Worm (Caenorhabditis elegans) whole organism, midembryonic: ENCODE measurements around the gene C08F8.3.

ENCODE experiments used
- T22C8.4 ChIP-seq: fragments of 200-800 bp; sonication (Bioruptor generic); IDR thresholded peaks from 2 replicates; pipeline ENCODE4 v1.3.6; 2022; ENCODE audit warnings: missing genetic modification characterization, missing compliant biosample characterization
- cog-1 ChIP-seq: sonication (generic microtip); optimal IDR thresholded peaks from 2 replicates; lab custom pipeline; 2016; ENCODE audit warnings: missing genetic modification characterization, missing compliant biosample characterization
- flt-1 ChIP-seq: fragments of 200-800 bp; sonication (Bioruptor generic); IDR thresholded peaks from 2 replicates; pipeline ENCODE4 v1.3.6; 2022; ENCODE audit warnings: missing genetic modification characterization, missing compliant biosample characterization
- klf-2 ChIP-seq: fragments of 200-800 bp; sonication (Bioruptor generic); conservative IDR thresholded peaks from 2 replicates; pipeline ENCODE4 v1.3.6; 2022; ENCODE audit warnings: missing genetic modification reagents, missing genetic modification characterization, missing compliant biosample characterization
- ref-1 ChIP-seq: fragments of 200-800 bp; sonication (Bioruptor generic); conservative IDR thresholded peaks from 2 replicates; pipeline ENCODE4 v1.3.6; 2022; ENCODE audit warnings: missing genetic modification reagents, missing genetic modification characterization, missing compliant biosample characterization
- ztf-23 ChIP-seq: fragments of 200-800 bp; sonication (Bioruptor generic); IDR thresholded peaks from 2 replicates; pipeline ENCODE4 v1.3.6; 2022; ENCODE audit warnings: missing genetic modification reagents, missing genetic modification characterization, missing compliant biosample characterization
- ztf-29 ChIP-seq: fragments of 200-800 bp; sonication (Bioruptor generic); IDR thresholded peaks from 2 replicates; pipeline ENCODE4 v1.3.6; 2022; ENCODE audit warnings: missing genetic modification reagents, missing genetic modification characterization, missing compliant biosample characterization

- TF ChIP-seq flt-1 (GFP tag; lab: Robert Waterston, UW) (no peak), ref-1 (GFP tag; lab: Robert Waterston, UW) (no peak), ztf-29 (GFP tag; lab: Robert Waterston, UW) (no peak), cog-1 (tag; lab: Kevin White, UChicago) (no peak), ztf-23 (GFP tag; lab: Robert Waterston, UW) (no peak), klf-2 (no peak), T22C8.4 (GFP tag; lab: Robert Waterston, UW) (no peak)
Measured at ce11 chrIV:11109771-11110170, 45.1 kb upstream of the C08F8.3 start, which contains the start of gene pigk-1.
